Worm (Caenorhabditis elegans) whole organism, late embryonic: Measurements from ENCODE around the gene acr-2.

ENCODE experiments used
- C08G9.2 ChIP-seq: sonication (generic microtip); optimal IDR thresholded peaks from 2 replicates; lab custom pipeline; 2016; ENCODE audit warnings: mild to moderate bottlenecking, missing genetic modification characterization, moderate library complexity, missing compliant biosample characterization
- F13H6.1 ChIP-seq: sonication (generic microtip); optimal IDR thresholded peaks from 2 replicates; lab custom pipeline; 2016; ENCODE audit warnings: missing genetic modification characterization, missing compliant biosample characterization
- K02D7.2 ChIP-seq: sonication (generic microtip); optimal IDR thresholded peaks from 2 replicates; lab custom pipeline; 2017; ENCODE audit warnings: mild to moderate bottlenecking, missing genetic modification characterization, missing compliant biosample characterization
- Y22D7AL.16 ChIP-seq: sonication (generic microtip); optimal IDR thresholded peaks from 2 replicates; lab custom pipeline; 2016; ENCODE audit warnings: missing genetic modification characterization, missing compliant biosample characterization
- ahr-1 ChIP-seq: sonication (generic microtip); optimal IDR thresholded peaks from 2 replicates; lab custom pipeline; 2016; ENCODE audit warnings: missing genetic modification characterization, missing compliant biosample characterization
- ama-1 ChIP-seq: fragments of 150-350 bp; optimal IDR thresholded peaks from 2 replicates; lab custom pipeline; 2014
- ceh-14 ChIP-seq: sonication (generic microtip); optimal IDR thresholded peaks from 2 replicates; lab custom pipeline; 2016; ENCODE audit warnings: missing genotype, missing genetic modification characterization, missing compliant biosample characterization
- ceh-18 ChIP-seq: sonication (generic microtip); optimal IDR thresholded peaks from 2 replicates; lab custom pipeline; 2016; ENCODE audit warnings: missing genetic modification characterization, missing compliant biosample characterization
- ceh-19 ChIP-seq: fragments of 200-800 bp; sonication (Bioruptor generic); optimal IDR thresholded peaks from 2 replicates; lab custom pipeline; 2018; ENCODE audit warnings: mild to moderate bottlenecking, missing genetic modification characterization, missing compliant biosample characterization
- ceh-24 ChIP-seq: sonication (generic microtip); optimal IDR thresholded peaks from 2 replicates; lab custom pipeline; 2016; ENCODE audit warnings: mild to moderate bottlenecking, missing genetic modification characterization, missing compliant biosample characterization
- ceh-30 ChIP-seq: fragments of 150-350 bp; optimal IDR thresholded peaks from 2 replicates; lab custom pipeline; 2014; ENCODE audit warnings: missing biosample characterization, missing genetic modification characterization
- ceh-31 ChIP-seq: sonication (generic microtip); optimal IDR thresholded peaks from 2 replicates; lab custom pipeline; 2016; ENCODE audit warnings: missing genetic modification characterization, missing compliant biosample characterization
- ceh-34 ChIP-seq: sonication (generic microtip); optimal IDR thresholded peaks from 2 replicates; lab custom pipeline; 2016; ENCODE audit warnings: mild to moderate bottlenecking, missing genetic modification characterization, missing compliant biosample characterization
- ceh-45 ChIP-seq: fragments of 200-800 bp; sonication (Bioruptor generic); IDR thresholded peaks from 2 replicates; pipeline ENCODE4 v1.3.6; 2022; ENCODE audit warnings: missing genetic modification reagents, missing genetic modification characterization, missing compliant biosample characterization
- ceh-48 ChIP-seq: sonication (generic microtip); optimal IDR thresholded peaks from 2 replicates; lab custom pipeline; 2016; ENCODE audit warnings: missing genetic modification characterization, inconsistent platforms, missing compliant biosample characterization
- che-1 ChIP-seq: sonication (generic microtip); optimal IDR thresholded peaks from 2 replicates; lab custom pipeline; 2016; ENCODE audit warnings: mild to moderate bottlenecking, missing genetic modification characterization, missing compliant biosample characterization
- dve-1 ChIP-seq: sonication (generic microtip); optimal IDR thresholded peaks from 2 replicates; lab custom pipeline; 2017; ENCODE audit warnings: antibody characterized with exemption, mild to moderate bottlenecking, missing genetic modification characterization, missing compliant biosample characterization
- elt-2 ChIP-seq: sonication (generic microtip); optimal IDR thresholded peaks from 2 replicates; lab custom pipeline; 2016; ENCODE audit warnings: missing genetic modification reagents, missing genetic modification characterization, missing compliant biosample characterization
- eyg-1 ChIP-seq: sonication (generic microtip); optimal IDR thresholded peaks from 2 replicates; lab custom pipeline; 2016; ENCODE audit warnings: missing genotype, missing genetic modification characterization, missing compliant biosample characterization
- gmeb-2 ChIP-seq: sonication (generic microtip); optimal IDR thresholded peaks from 2 replicates; lab custom pipeline; 2016; ENCODE audit warnings: missing genetic modification characterization, inconsistent platforms, missing compliant biosample characterization
- hlh-13 ChIP-seq: fragments of 200-800 bp; sonication (Bioruptor generic); optimal IDR thresholded peaks from 2 replicates; lab custom pipeline; 2018; ENCODE audit warnings: mild to moderate bottlenecking, missing genetic modification characterization, missing compliant biosample characterization
- hlh-15 ChIP-seq: sonication (generic microtip); optimal IDR thresholded peaks from 2 replicates; lab custom pipeline; 2016; ENCODE audit warnings: missing genetic modification characterization, missing compliant biosample characterization
- hlh-30 ChIP-seq: sonication (generic microtip); optimal IDR thresholded peaks from 2 replicates; lab custom pipeline; 2017; ENCODE audit warnings: antibody characterized with exemption, missing genetic modification characterization, missing compliant biosample characterization; ENCODE audit not compliant: insufficient read depth
- hlh-8 ChIP-seq: sonication (generic microtip); optimal IDR thresholded peaks from 2 replicates; lab custom pipeline; 2016; ENCODE audit warnings: missing genotype, missing genetic modification characterization, missing compliant biosample characterization
- nfya-1 ChIP-seq: sonication (generic microtip); optimal IDR thresholded peaks from 2 replicates; lab custom pipeline; 2017; ENCODE audit warnings: missing genetic modification characterization, mild to moderate bottlenecking, missing compliant biosample characterization, antibody characterized with exemption, moderate library complexity
- nhr-232 ChIP-seq: sonication (generic microtip); optimal IDR thresholded peaks from 2 replicates; lab custom pipeline; 2016; ENCODE audit warnings: missing genetic modification characterization, missing compliant biosample characterization
- npax-4 ChIP-seq: sonication (generic microtip); optimal IDR thresholded peaks from 2 replicates; lab custom pipeline; 2016; ENCODE audit warnings: missing genetic modification characterization, missing compliant biosample characterization
- pha-4 ChIP-seq: fragments of 150-350 bp; optimal IDR thresholded peaks from 2 replicates; lab custom pipeline; 2018; ENCODE audit warnings: missing biosample characterization, missing genetic modification reagents, missing genetic modification characterization
- pqm-1 ChIP-seq: sonication (generic microtip); optimal IDR thresholded peaks from 2 replicates; lab custom pipeline; 2016; ENCODE audit warnings: missing genetic modification characterization, missing compliant biosample characterization
- pros-1 ChIP-seq: fragments of 150-350 bp; optimal IDR thresholded peaks from 2 replicates; lab custom pipeline; 2014; ENCODE audit warnings: missing biosample characterization, missing genetic modification reagents, missing genetic modification characterization
- ref-2 ChIP-seq: sonication (generic microtip); optimal IDR thresholded peaks from 2 replicates; lab custom pipeline; 2016; ENCODE audit warnings: missing genetic modification characterization, missing compliant biosample characterization
- sox-2 ChIP-seq: fragments of 200-800 bp; sonication (Bioruptor generic); IDR thresholded peaks from 2 replicates; pipeline ENCODE4 v1.3.6; 2022; ENCODE audit warnings: missing genetic modification reagents, missing genetic modification characterization, missing compliant biosample characterization
- sox-4 ChIP-seq: sonication (generic microtip); optimal IDR thresholded peaks from 2 replicates; lab custom pipeline; 2017; ENCODE audit warnings: mild to moderate bottlenecking, missing genetic modification characterization, inconsistent platforms, missing compliant biosample characterization
- syd-9 ChIP-seq: sonication (generic microtip); optimal IDR thresholded peaks from 2 replicates; lab custom pipeline; 2016; ENCODE audit warnings: mild to moderate bottlenecking, missing genetic modification characterization, moderate library complexity, missing compliant biosample characterization
- tbx-7 ChIP-seq: sonication (generic microtip); optimal IDR thresholded peaks from 2 replicates; lab custom pipeline; 2016; ENCODE audit warnings: missing genotype, missing genetic modification characterization, missing compliant biosample characterization
- ttx-3 ChIP-seq: sonication (generic microtip); optimal IDR thresholded peaks from 2 replicates; lab custom pipeline; 2016; ENCODE audit warnings: missing genetic modification reagents, missing genetic modification characterization, missing compliant biosample characterization
- unc-3 ChIP-seq, 2 experiments: fragments of 200-800 bp in 1 of 2; sonication (Bioruptor generic) in 1 of 2; sonication (generic microtip) in 1 of 2; conservative IDR thresholded peaks in 1 of 2; optimal IDR thresholded peaks in 1 of 2; 2 replicates each; pipeline versions ENCODE4 v1.3.6 to Lab custom; 2016 to 2022; ENCODE audit warnings: missing compliant biosample characterization in 2 of 2, missing genetic modification characterization in 2 of 2, missing genetic modification reagents in 1 of 2
- unc-42 ChIP-seq: sonication (generic microtip); optimal IDR thresholded peaks from 2 replicates; lab custom pipeline; 2016; ENCODE audit warnings: missing genotype, missing genetic modification characterization, missing compliant biosample characterization
- unc-86 ChIP-seq: sonication (generic microtip); optimal IDR thresholded peaks from 2 replicates; lab custom pipeline; 2016; ENCODE audit warnings: missing genetic modification characterization, missing compliant biosample characterization

Gene acr-2

ce11 chrX:6744537-6744936, 42.2 kb downstream of the acr-2 start:
- no peak for TF ChIP-seq ttx-3 (tag; lab: Kevin White, UChicago)
- peak; percentile 83 for TF ChIP-seq elt-2 (tag; lab: Kevin White, UChicago)

DNA sequence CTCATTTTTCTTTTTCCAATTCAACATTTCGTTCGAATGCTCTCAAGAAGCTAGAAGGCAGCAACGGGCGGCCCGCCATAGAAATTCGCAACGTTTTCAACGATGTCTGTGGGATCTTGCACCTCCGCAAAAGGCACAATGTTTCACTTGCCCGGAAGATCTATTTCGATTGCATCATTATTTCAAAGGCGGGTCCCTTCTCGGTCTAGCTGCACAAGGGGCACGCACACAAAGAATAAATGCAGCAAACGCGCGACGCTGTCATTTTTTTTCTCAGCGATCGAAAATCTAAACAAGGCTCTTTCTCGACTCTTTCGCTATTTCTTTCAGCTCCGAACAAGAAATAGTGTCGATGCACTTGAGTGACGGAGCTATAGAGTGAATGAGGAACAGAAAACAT, 42.6 kb downstream of the acr-2 start:
- TF ChIP-seq pha-4 (tag; lab: Kevin White, UChicago) (no peak), hlh-13 (GFP tag; lab: Kevin White, UChicago) (no peak), unc-42 (tag; lab: Kevin White, UChicago) (peak; percentile 63), Y22D7AL.16 (tag; lab: Kevin White, UChicago) (no peak), ceh-18 (tag; lab: Kevin White, UChicago) (no peak), K02D7.2 (tag; lab: Kevin White, UChicago) (no peak), nhr-232 (no peak), ama-1 (lab: Kevin White, UChicago) (no peak), tbx-7 (tag; lab: Kevin White, UChicago) (no peak), ceh-19 (GFP tag; lab: Kevin White, UChicago) (peak; percentile 5), nfya-1 (tag; lab: Kevin White, UChicago) (no peak)
- TF ChIP-seq, all 69 proteins: peak for 2

DNA sequence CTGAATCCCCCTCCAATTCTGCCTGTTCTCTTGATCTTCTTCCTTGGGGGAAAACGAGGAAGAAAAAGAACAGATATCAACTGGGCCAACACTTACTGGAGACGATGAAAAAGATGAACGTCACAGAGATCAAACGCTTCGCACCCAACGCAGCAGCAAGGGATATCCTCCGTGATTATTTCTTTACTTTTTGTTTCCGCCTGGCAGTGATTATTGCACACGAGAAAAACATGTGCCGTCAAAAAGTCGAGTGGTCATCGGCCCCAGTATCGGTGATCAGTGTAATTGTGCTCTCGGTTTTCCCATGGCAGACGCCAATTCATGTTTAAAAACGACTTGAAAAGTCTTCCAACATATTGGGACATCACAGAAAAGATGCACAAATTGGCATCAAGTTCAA, 43.2 kb downstream of the acr-2 start:
- TF ChIP-seq C08G9.2 (no peak), ceh-30 (tag; lab: Kevin White, UChicago) (no peak)

ce11 chrX:6746849-6747248, 44.5 kb downstream of the acr-2 start:
- TF ChIP-seq ahr-1 (no peak), ceh-34 (peak; percentile 53)
- TF ChIP-seq, all 69 proteins: peak for 1

DNA sequence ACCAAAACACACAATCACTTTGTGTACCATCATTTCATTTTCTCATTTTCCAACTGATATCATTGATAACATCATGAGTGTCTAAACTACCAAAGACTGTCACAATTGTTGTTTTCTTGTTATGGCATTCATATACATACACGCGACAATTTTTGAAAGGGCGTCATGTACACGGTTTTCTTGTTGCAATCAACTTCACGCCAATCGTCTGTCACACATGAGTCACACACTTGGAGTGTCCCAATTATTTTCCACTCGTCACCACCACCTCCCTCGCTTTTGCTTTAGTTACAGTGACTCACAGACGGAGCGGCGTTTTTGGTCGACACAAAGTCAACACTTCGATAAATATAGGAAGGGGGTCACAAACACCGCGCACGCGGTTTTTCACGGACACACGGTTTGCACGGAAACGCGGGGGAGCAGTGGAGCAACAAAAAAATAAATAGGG, 45.6 kb downstream of the acr-2 start:
- TF ChIP-seq nhr-232 (no peak), dve-1 (tag; lab: Kevin White, UChicago) (no peak), F13H6.1 (tag; lab: Kevin White, UChicago) (no peak), pqm-1 (tag; lab: Kevin White, UChicago) (peak; percentile 22)

DNA sequence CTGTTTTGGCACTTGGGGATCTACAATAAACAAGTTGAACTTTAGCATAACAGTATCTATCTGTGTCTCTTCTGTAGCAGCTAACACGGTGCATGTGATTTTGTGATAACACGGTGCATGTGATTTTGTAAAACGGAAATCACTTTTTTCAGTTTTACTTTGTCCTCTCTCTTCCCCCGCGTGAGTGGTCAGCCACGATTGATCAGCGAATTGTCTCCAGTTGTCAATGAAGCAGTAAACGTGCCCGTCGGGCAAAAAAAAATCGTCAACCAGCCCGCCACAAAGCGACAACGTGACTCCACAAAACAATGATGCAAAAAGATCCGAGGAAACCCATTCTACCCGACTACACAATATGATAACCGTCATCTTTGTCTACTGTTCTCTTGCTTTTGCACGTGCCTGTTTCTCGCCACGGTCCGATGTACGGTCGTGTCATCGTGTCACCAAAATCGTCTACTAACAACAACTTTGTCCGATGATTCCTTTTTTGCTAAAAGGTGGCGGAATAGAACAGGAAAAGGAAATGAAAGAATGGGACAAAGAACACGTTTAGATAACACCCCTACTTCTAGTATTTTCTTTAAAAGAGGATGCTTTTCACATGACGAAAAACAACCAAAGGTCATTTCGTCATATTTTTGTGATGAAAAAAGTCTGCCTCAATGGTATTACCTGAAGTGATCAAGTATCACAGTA, 46.9 kb downstream of the acr-2 start:
- TF ChIP-seq Y22D7AL.16 (tag; lab: Kevin White, UChicago): no peak
- no peak for TF ChIP-seq hlh-8
- TF ChIP-seq pqm-1 (tag; lab: Kevin White, UChicago): peak; percentile 1
- no peak for TF ChIP-seq hlh-30 (tag; lab: Kevin White, UChicago)
- TF ChIP-seq ceh-14 (tag; lab: Kevin White, UChicago): no peak
- no peak for TF ChIP-seq F13H6.1 (tag; lab: Kevin White, UChicago)
- TF ChIP-seq hlh-15 (tag; lab: Kevin White, UChicago): no peak
- TF ChIP-seq npax-4 (tag; lab: Kevin White, UChicago): no peak
- no peak for TF ChIP-seq ceh-45 (GFP tag; lab: Robert Waterston, UW)

DNA sequence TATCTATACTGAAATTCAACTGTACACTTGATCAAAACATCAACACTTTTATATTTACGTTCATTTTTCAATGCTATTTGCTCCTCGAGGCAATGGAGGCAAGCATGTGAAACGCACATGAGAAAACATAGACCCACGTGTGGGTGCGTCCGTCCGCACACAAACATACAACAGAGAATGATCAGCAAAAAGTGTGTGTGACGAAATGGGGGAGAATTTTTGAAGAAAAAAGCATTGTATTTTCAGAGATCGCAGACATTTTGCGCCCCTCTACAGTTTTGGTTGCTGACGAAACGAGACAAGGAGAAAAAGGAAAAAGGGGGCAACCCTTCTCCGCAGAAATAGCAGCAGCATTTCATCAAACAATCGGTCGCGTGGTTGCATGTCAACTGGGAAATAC, 47.8 kb downstream of the acr-2 start:
- TF ChIP-seq sox-4 (tag; lab: Kevin White, UChicago) (no peak), hlh-30 (tag; lab: Kevin White, UChicago) (peak; percentile 11), pqm-1 (tag; lab: Kevin White, UChicago) (peak; percentile 70), tbx-7 (tag; lab: Kevin White, UChicago) (no peak), elt-2 (tag; lab: Kevin White, UChicago) (peak; percentile 7), unc-3 (GFP tag; conservative IDR thresholded peaks at IDR 0.05; lab: Robert Waterston, UW) (no peak), unc-3 (tag; optimal IDR thresholded peaks at IDR 0.05; lab: Kevin White, UChicago) (no peak), pros-1 (tag; lab: Kevin White, UChicago) (no peak), gmeb-2 (tag; lab: Kevin White, UChicago) (no peak), ama-1 (lab: Kevin White, UChicago) (no peak), ceh-48 (tag; lab: Kevin White, UChicago) (no peak), unc-86 (tag; lab: Kevin White, UChicago) (no peak), ref-2 (tag; lab: Kevin White, UChicago) (no peak), hlh-8 (no peak), eyg-1 (tag; lab: Kevin White, UChicago) (no peak), ahr-1 (no peak), ceh-24 (tag; lab: Kevin White, UChicago) (no peak), che-1 (tag; lab: Kevin White, UChicago) (no peak), ceh-14 (tag; lab: Kevin White, UChicago) (no peak), sox-2 (GFP tag; lab: Robert Waterston, UW) (no peak), syd-9 (tag; lab: Kevin White, UChicago) (no peak), ceh-31 (tag; lab: Kevin White, UChicago) (no peak)
